Worm (Caenorhabditis elegans) whole organism, mixed stage, embryonic: ENCODE results near the gene pals-34.

Source experiments
- ceh-43 ChIP-seq: fragments of 200-800 bp; sonication (Bioruptor generic); optimal IDR thresholded peaks from 2 replicates; lab custom pipeline; 2018; ENCODE audit warnings: mild to moderate bottlenecking, missing genetic modification characterization, moderate library complexity, missing compliant biosample characterization
- flh-1 ChIP-seq: fragments of 200-800 bp; sonication (Bioruptor generic); optimal IDR thresholded peaks from 2 replicates; lab custom pipeline; 2018; ENCODE audit warnings: mild to moderate bottlenecking, missing genetic modification characterization, moderate library complexity, missing compliant biosample characterization
- nhr-28 ChIP-seq: fragments of 150-350 bp; optimal IDR thresholded peaks from 2 replicates; lab custom pipeline; 2014; ENCODE audit warnings: missing biosample characterization, missing genetic modification characterization
- unc-39 ChIP-seq: fragments of 150-350 bp; optimal IDR thresholded peaks from 2 replicates; lab custom pipeline; 2014; ENCODE audit warnings: missing biosample characterization, missing genetic modification characterization
- unc-62 ChIP-seq: fragments of 150-350 bp; optimal IDR thresholded peaks from 2 replicates; lab custom pipeline; 2014; ENCODE audit warnings: missing biosample characterization, missing genetic modification reagents, missing genetic modification characterization

DNA sequence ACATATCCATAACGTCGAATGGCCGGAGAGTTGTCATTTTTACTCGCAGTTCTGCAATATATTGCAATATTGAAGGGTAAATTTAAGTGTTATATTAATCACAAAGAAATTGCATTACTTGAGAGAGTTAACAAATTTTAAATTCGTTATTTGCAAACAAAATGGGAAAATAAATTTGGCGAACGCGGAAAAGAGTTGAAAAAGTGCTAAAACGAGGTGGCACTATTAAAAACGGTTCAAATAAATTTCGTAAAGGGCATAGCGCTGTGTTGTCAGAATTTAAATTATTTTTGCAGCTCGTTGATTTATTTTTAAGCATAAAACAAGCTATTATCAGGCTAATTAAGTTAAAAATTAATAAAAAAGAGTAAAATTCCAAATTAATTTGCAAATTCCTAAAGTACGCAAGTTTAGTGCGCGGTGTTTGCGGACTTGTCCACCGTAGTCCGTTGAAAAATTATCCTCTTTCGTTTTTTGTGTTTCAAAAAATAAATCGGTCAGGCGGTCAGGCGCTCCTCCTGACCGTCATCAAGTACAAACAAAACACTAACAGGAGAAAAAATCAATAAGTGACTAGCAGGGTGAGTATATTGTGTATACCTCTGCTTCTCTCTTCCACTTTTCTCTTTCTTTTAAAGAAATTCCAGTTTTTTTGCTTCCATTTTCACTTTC, 27.2 kb upstream of the pals-34 start, which contains the start of the genes natb-1 and abhd-12:
- no peak for TF ChIP-seq ceh-43 (GFP tag; lab: Kevin White, UChicago)
- no peak for TF ChIP-seq unc-39 (tag; lab: Kevin White, UChicago)
- TF ChIP-seq flh-1 (GFP tag; lab: Kevin White, UChicago), result no peak
- no peak for TF ChIP-seq nhr-28 (tag; lab: Kevin White, UChicago)
- no peak for TF ChIP-seq unc-62 (GFP tag; lab: Kevin White, UChicago)
